Worm (Caenorhabditis elegans) whole organism, L4/young adult: ENCODE data around the gene T05B4.10.

Experiments used
- W03F9.2 ChIP-seq: fragments of 150-350 bp; optimal IDR thresholded peaks from 2 replicates; lab custom pipeline; 2014; ENCODE audit warnings: missing biosample characterization, missing genetic modification characterization
- dao-5 ChIP-seq: sonication (generic microtip); optimal IDR thresholded peaks from 2 replicates; lab custom pipeline; 2016; ENCODE audit warnings: missing genotype, missing genetic modification characterization, moderate library complexity, missing compliant biosample characterization
- him-1 ChIP-seq: sonication (generic microtip); optimal IDR thresholded peaks from 2 replicates; lab custom pipeline; 2016; ENCODE audit warnings: missing genotype, missing genetic modification reagents, missing genetic modification characterization, missing compliant biosample characterization

Gene T05B4.10

ce11 chrV:4120629-4121028 lies at the start of gene T05B4.10:
Gene T05B4.10 (minus strand): TSS chrV:4120729.
- no peak for TF ChIP-seq him-1
- TF ChIP-seq W03F9.2 (tag; lab: Kevin White, UChicago): no peak
- TF ChIP-seq dao-5 (tag; lab: Kevin White, UChicago): no peak

ce11 chrV:4170138-4170537 lies 49.6 kb upstream of the T05B4.10 start, which contains the start of gene Y45G5AM.7:
Gene Y45G5AM.7 (minus strand): TSS chrV:4170238.
- TF ChIP-seq him-1 (no peak), W03F9.2 (tag; lab: Kevin White, UChicago) (no peak), dao-5 (tag; lab: Kevin White, UChicago) (no peak)

ce11 chrV:4169658-4170057 lies 49.1 kb upstream of the T05B4.10 start:
- TF ChIP-seq him-1: no peak
- TF ChIP-seq dao-5 (tag; lab: Kevin White, UChicago): no peak
- TF ChIP-seq W03F9.2 (tag; lab: Kevin White, UChicago): no peak

- TF ChIP-seq him-1 (no peak), dao-5 (tag; lab: Kevin White, UChicago) (no peak), W03F9.2 (tag; lab: Kevin White, UChicago) (no peak)
Measured at ce11 chrV:4168045-4168444, 47.5 kb upstream of the T05B4.10 start.

- no peak for TF ChIP-seq dao-5 (tag; lab: Kevin White, UChicago)
- TF ChIP-seq him-1: no peak
- TF ChIP-seq W03F9.2 (tag; lab: Kevin White, UChicago): no peak
Measured at ce11 chrV:4164504-4164959, 44.0 kb upstream of the T05B4.10 start, which contains the start of gene Y45G5AM.3. Gene Y45G5AM.3 (plus strand): TSS chrV:4164554.

- TF ChIP-seq him-1 (no peak), W03F9.2 (tag; lab: Kevin White, UChicago) (no peak), dao-5 (tag; lab: Kevin White, UChicago) (no peak)
Measured at ce11 chrV:4162922-4163321, 42.4 kb upstream of the T05B4.10 start, which contains the start of gene Y45G5AM.4. Gene Y45G5AM.4 (plus strand): TSS chrV:4163222.

ce11 chrV:4160086-4160485 lies 39.6 kb upstream of the T05B4.10 start, which contains the start of gene Y45G5AM.5:
Gene Y45G5AM.5 (plus strand): TSS chrV:4160386.
- TF ChIP-seq dao-5 (tag; lab: Kevin White, UChicago) (no peak), him-1 (no peak), W03F9.2 (tag; lab: Kevin White, UChicago) (no peak)

- TF ChIP-seq W03F9.2 (tag; lab: Kevin White, UChicago) (no peak), dao-5 (tag; lab: Kevin White, UChicago) (no peak), him-1 (no peak)
Measured at ce11 chrV:4157291-4157690, 36.8 kb upstream of the T05B4.10 start.

ce11 chrV:4152200-4152599 lies 31.7 kb upstream of the T05B4.10 start, which contains the start of gene Y45G5AM.6:
Gene Y45G5AM.6 (minus strand): TSS chrV:4152300.
- TF ChIP-seq him-1: no peak
- TF ChIP-seq W03F9.2 (tag; lab: Kevin White, UChicago): no peak
- TF ChIP-seq dao-5 (tag; lab: Kevin White, UChicago): no peak

ce11 chrV:4151400-4151799 lies 30.9 kb upstream of the T05B4.10 start:
- no peak for TF ChIP-seq dao-5 (tag; lab: Kevin White, UChicago)
- no peak for TF ChIP-seq W03F9.2 (tag; lab: Kevin White, UChicago)
- no peak for TF ChIP-seq him-1

ce11 chrV:4144205-4144604 lies 23.7 kb upstream of the T05B4.10 start, which contains the start of gene Y45G5AL.1:
Gene Y45G5AL.1 (plus strand): TSS chrV:4144505.
- TF ChIP-seq W03F9.2 (tag; lab: Kevin White, UChicago) (no peak), him-1 (no peak), dao-5 (tag; lab: Kevin White, UChicago) (no peak)

- TF ChIP-seq dao-5 (tag; lab: Kevin White, UChicago) (no peak), W03F9.2 (tag; lab: Kevin White, UChicago) (peak; percentile 66)
Measured at ce11 chrV:4143034-4143433, 22.5 kb upstream of the T05B4.10 start.

- no peak for TF ChIP-seq dao-5 (tag; lab: Kevin White, UChicago)
- no peak for TF ChIP-seq him-1
- TF ChIP-seq W03F9.2 (tag; lab: Kevin White, UChicago): no peak
Measured at ce11 chrV:4138688-4139087, 18.2 kb upstream of the T05B4.10 start, which contains the start of gene lgc-29. Gene lgc-29 (plus strand): TSS chrV:4138988.

- TF ChIP-seq him-1 (no peak), W03F9.2 (tag; lab: Kevin White, UChicago) (no peak), dao-5 (tag; lab: Kevin White, UChicago) (no peak)
Measured at ce11 chrV:4134728-4135127, 14.2 kb upstream of the T05B4.10 start, which contains the start of gene lgc-1. Gene lgc-1 (plus strand): TSS chrV:4135028.

- TF ChIP-seq dao-5 (tag; lab: Kevin White, UChicago) (no peak), W03F9.2 (tag; lab: Kevin White, UChicago) (no peak), him-1 (no peak)
Measured at ce11 chrV:4131471-4131939, 11.0 kb upstream of the T05B4.10 start, which contains the start of gene nhr-57. Gene nhr-57 (plus strand): TSS chrV:4131889.
